Worm (Caenorhabditis elegans): Measurements from ENCODE around the gene C31H1.1.

Gene C31H1.1

DNA sequence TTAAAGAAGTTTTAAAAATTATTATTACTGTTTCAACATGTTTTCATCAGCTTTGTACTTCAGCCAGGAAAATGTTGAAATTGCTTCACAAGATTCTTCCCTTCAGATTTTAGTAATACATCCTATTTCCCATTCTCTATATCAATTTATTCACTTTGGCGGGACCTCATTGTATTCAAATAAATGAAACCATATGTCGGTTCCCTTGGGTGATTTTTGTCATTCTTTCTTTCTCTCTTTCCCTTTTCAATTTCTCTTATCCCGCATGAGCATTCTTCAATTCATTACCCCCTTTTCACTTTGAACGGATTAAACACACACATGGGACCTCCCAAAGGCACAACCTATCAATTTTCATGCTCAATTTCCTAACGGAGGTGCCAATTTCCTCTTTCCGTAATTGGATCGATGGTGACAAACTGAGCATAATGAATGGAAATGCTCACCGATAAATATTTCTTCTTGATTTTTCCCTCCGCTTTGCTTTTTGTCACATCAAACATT lies 6.3 kb downstream of the C31H1.1 start:
- TF ChIP-seq dsc-1 (tag; optimal IDR thresholded peaks at IDR 0.05) (peak; percentile 91), elt-3 (tag; optimal IDR thresholded peaks at IDR 0.05) (no peak), ceh-63 (GFP tag; optimal IDR thresholded peaks at IDR 0.05) (peak; percentile 64), zag-1 (tag; optimal IDR thresholded peaks at IDR 0.05) (no peak), efl-1 (optimal IDR thresholded peaks at IDR 0.05) (no peak), efl-1 (GFP tag; optimal IDR thresholded peaks at IDR 0.05 in 1 of 2) (peak in 1 of 2 experiments; percentile 27)

DNA sequence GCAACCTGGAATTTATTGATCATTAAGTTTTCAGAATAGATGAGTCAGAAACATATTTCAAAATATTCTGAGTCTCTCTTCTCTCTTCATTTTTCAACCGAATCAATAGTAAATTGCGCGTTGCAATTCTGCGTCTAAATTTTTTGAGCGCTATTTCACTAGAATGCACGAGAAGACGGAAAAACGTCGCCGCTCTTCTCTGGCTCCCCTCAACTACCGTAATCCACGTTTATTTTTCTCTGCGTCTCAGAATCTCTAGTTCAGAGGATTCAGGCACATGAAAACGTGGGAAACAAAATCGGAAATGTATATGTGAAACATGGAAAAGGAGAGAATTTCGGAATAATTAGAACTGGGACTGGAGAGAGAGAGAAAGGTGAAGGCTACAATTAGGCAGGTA lies 8.2 kb downstream of the C31H1.1 start:
- TF ChIP-seq unc-98 (GFP tag; IDR thresholded peaks at IDR 0.05) (no peak), mef-2 (tag; optimal IDR thresholded peaks at IDR 0.05) (no peak), jun-1 (tag; optimal IDR thresholded peaks at IDR 0.05) (peak; percentile 55), efl-1 (optimal IDR thresholded peaks at IDR 0.05) (peak; percentile 40 to 45), efl-1 (GFP tag; optimal IDR thresholded peaks at IDR 0.05 in 1 of 2) (no peak), nhr-19 (GFP tag; conservative IDR thresholded peaks at IDR 0.05) (0 out of 2 replicates have a peak, but pooled peaks have one; percentile 14), sup-37 (GFP tag; optimal IDR thresholded peaks at IDR 0.05) (no peak), isw-1 (GFP tag; IDR thresholded peaks at IDR 0.05) (peak; percentile 33), swsn-7 (tag; optimal IDR thresholded peaks at IDR 0.05) (peak; percentile 63), ceh-90 (tag; optimal IDR thresholded peaks at IDR 0.05) (no peak), aha-1 (tag; optimal IDR thresholded peaks at IDR 0.05) (no peak), pag-3 (tag; optimal IDR thresholded peaks at IDR 0.05; ENCODE audit: borderline replicate concordance, insufficient read depth) (no peak), nhr-85 (tag) (peak; percentile 70), fos-1 (tag; optimal IDR thresholded peaks at IDR 0.05) (peak; percentile 65), snpc-4 (tag; optimal IDR thresholded peaks at IDR 0.05) (no peak), nhr-77 (tag; optimal IDR thresholded peaks at IDR 0.05) (no peak), snu-23 (GFP tag; optimal IDR thresholded peaks at IDR 0.05) (peak; percentile 80), unc-62 (GFP tag; optimal IDR thresholded peaks at IDR 0.05) (no peak), fkh-10 (GFP tag; optimal IDR thresholded peaks at IDR 0.05) (peak; percentile 11), lir-3 (tag; optimal IDR thresholded peaks at IDR 0.05; ENCODE audit: poor library complexity) (no peak), dpl-1 (GFP tag; optimal IDR thresholded peaks at IDR 0.05) (peak in 2 of 3 experiments; percentile 13 to 21), ztf-11 (tag; optimal IDR thresholded peaks at IDR 0.05) (peak in 1 of 2 experiments; percentile 8), mdl-1 (tag; optimal IDR thresholded peaks at IDR 0.05) (peak in 1 of 2 experiments; percentile 16), lin-39 (tag; optimal IDR thresholded peaks at IDR 0.05) (no peak), dsc-1 (tag; optimal IDR thresholded peaks at IDR 0.05) (peak; percentile 71), tbx-2 (tag; optimal IDR thresholded peaks at IDR 0.05) (peak; percentile 38), lin-35 (GFP tag; optimal IDR thresholded peaks at IDR 0.05) (peak in 1 of 2 experiments; percentile 38), fkh-4 (tag; optimal IDR thresholded peaks at IDR 0.05; ENCODE audit: borderline replicate concordance) (no peak), elt-2 (tag; optimal IDR thresholded peaks at IDR 0.05) (no peak), skn-1 (tag; optimal IDR thresholded peaks at IDR 0.05) (peak; percentile 22), mab-9 (GFP tag; IDR thresholded peaks at IDR 0.05) (no peak), lin-13 (GFP tag; optimal IDR thresholded peaks at IDR 0.05) (no peak), irx-1 (tag; optimal IDR thresholded peaks at IDR 0.05) (no peak), efl-3 (GFP tag; optimal IDR thresholded peaks at IDR 0.05) (no peak), mep-1 (tag; optimal IDR thresholded peaks at IDR 0.05) (peak; percentile 68), tlp-1 (tag; optimal IDR thresholded peaks at IDR 0.05) (no peak), ama-1 (optimal IDR thresholded peaks at IDR 0.05) (no peak), ceh-82 (tag; optimal IDR thresholded peaks at IDR 0.05) (peak in 2 of 3 experiments; percentile 6 to 70), alr-1 (tag; optimal IDR thresholded peaks at IDR 0.05; ENCODE audit: borderline replicate concordance) (no peak), nhr-20 (tag; optimal IDR thresholded peaks at IDR 0.05) (peak; percentile 31), vab-15 (tag; optimal IDR thresholded peaks at IDR 0.05) (no peak), nhr-47 (tag; optimal IDR thresholded peaks at IDR 0.05) (peak; percentile 61), zag-1 (tag; optimal IDR thresholded peaks at IDR 0.05) (no peak), pqm-1 (tag; optimal IDR thresholded peaks at IDR 0.05) (no peak), xbp-1 (tag; optimal IDR thresholded peaks at IDR 0.05) (peak; percentile 62), ztf-4 (tag; optimal IDR thresholded peaks at IDR 0.05) (peak; percentile 41), unc-86 (tag; optimal IDR thresholded peaks at IDR 0.05) (peak; percentile 24), pax-3 (tag; optimal IDR thresholded peaks at IDR 0.05) (peak; percentile 61)

All from whole organism, L1 larva.